Worm (Caenorhabditis elegans) whole organism, mixed stage, embryonic: ENCODE results near the gene F54C9.3.

Experiments
- M03D4.4 ChIP-seq: sonication (generic microtip); optimal IDR thresholded peaks from 2 replicates; lab custom pipeline; 2017; ENCODE audit warnings: mild to moderate bottlenecking, missing genetic modification characterization, missing compliant biosample characterization
- bed-3 ChIP-seq: fragments of 200-800 bp; sonication (Bioruptor generic); optimal IDR thresholded peaks from 3 replicates; lab custom pipeline; 2018; ENCODE audit warnings: mild to moderate bottlenecking, missing genetic modification characterization, moderate library complexity, missing compliant biosample characterization
- ceh-39 ChIP-seq: fragments of 150-350 bp; optimal IDR thresholded peaks from 2 replicates; lab custom pipeline; 2014; ENCODE audit warnings: missing biosample characterization, missing genetic modification characterization
- ceh-43 ChIP-seq: fragments of 200-800 bp; sonication (Bioruptor generic); optimal IDR thresholded peaks from 2 replicates; lab custom pipeline; 2018; ENCODE audit warnings: mild to moderate bottlenecking, missing genetic modification characterization, moderate library complexity, missing compliant biosample characterization
- ceh-83 ChIP-seq: fragments of 200-800 bp; sonication (Bioruptor generic); optimal IDR thresholded peaks from 2 replicates; lab custom pipeline; 2018; ENCODE audit warnings: mild to moderate bottlenecking, missing genetic modification characterization, missing compliant biosample characterization
- ces-1 ChIP-seq: fragments of 150-350 bp; optimal IDR thresholded peaks from 2 replicates; lab custom pipeline; 2014; ENCODE audit warnings: missing biosample characterization, missing genetic modification reagents, missing genetic modification characterization
- cnd-1 ChIP-seq: fragments of 200-800 bp; sonication (Bioruptor generic); optimal IDR thresholded peaks from 2 replicates; lab custom pipeline; 2018; ENCODE audit warnings: mild to moderate bottlenecking, missing genetic modification characterization, missing compliant biosample characterization
- elt-3 ChIP-seq: fragments of 150-350 bp; optimal IDR thresholded peaks from 2 replicates; lab custom pipeline; 2014; ENCODE audit warnings: missing biosample characterization, missing genetic modification characterization
- flh-1 ChIP-seq: fragments of 200-800 bp; sonication (Bioruptor generic); optimal IDR thresholded peaks from 2 replicates; lab custom pipeline; 2018; ENCODE audit warnings: mild to moderate bottlenecking, missing genetic modification characterization, moderate library complexity, missing compliant biosample characterization
- hlh-1 ChIP-seq: fragments of 150-350 bp; optimal IDR thresholded peaks from 2 replicates; lab custom pipeline; 2014; ENCODE audit warnings: missing biosample characterization, missing genetic modification reagents, missing genetic modification characterization
- lin-13 ChIP-seq: fragments of 150-350 bp; optimal IDR thresholded peaks from 2 replicates; lab custom pipeline; 2014; ENCODE audit warnings: missing biosample characterization, missing genetic modification characterization
- lsy-2 ChIP-seq: fragments of 150-350 bp; optimal IDR thresholded peaks from 2 replicates; lab custom pipeline; 2014; ENCODE audit warnings: missing biosample characterization, missing genetic modification characterization
- mep-1 ChIP-seq: fragments of 150-350 bp; optimal IDR thresholded peaks from 2 replicates; lab custom pipeline; 2017; ENCODE audit warnings: missing biosample characterization, missing genetic modification reagents, missing genetic modification characterization, inconsistent platforms
- mls-2 ChIP-seq: sonication (generic microtip); optimal IDR thresholded peaks from 2 replicates; lab custom pipeline; 2016; ENCODE audit warnings: mild to moderate bottlenecking, missing genetic modification characterization, moderate library complexity, missing compliant biosample characterization
- nhr-2 ChIP-seq: fragments of 150-350 bp; optimal IDR thresholded peaks from 2 replicates; lab custom pipeline; 2014; ENCODE audit warnings: missing biosample characterization, missing genetic modification characterization
- nhr-237 ChIP-seq: fragments of 150-350 bp; optimal IDR thresholded peaks from 2 replicates; lab custom pipeline; 2014; ENCODE audit warnings: missing biosample characterization, missing genetic modification characterization
- nhr-28 ChIP-seq: fragments of 150-350 bp; optimal IDR thresholded peaks from 2 replicates; lab custom pipeline; 2014; ENCODE audit warnings: missing biosample characterization, missing genetic modification characterization
- nhr-76 ChIP-seq: sonication (generic microtip); optimal IDR thresholded peaks from 2 replicates; lab custom pipeline; 2017; ENCODE audit warnings: missing biosample characterization, missing genetic modification characterization
- pha-4 ChIP-seq: fragments of 150-350 bp; optimal IDR thresholded peaks from 2 replicates; lab custom pipeline; 2018; ENCODE audit warnings: missing biosample characterization, missing genetic modification reagents, missing genetic modification characterization
- sem-2 ChIP-seq: fragments of 200-800 bp; sonication (Bioruptor generic); optimal IDR thresholded peaks from 2 replicates; lab custom pipeline; 2018; ENCODE audit warnings: mild to moderate bottlenecking, missing genetic modification characterization, missing compliant biosample characterization
- snpc-4 ChIP-seq: fragments of 150-350 bp; optimal IDR thresholded peaks from 2 replicates; lab custom pipeline; 2014; ENCODE audit warnings: missing biosample characterization, missing genetic modification characterization
- sptf-1 ChIP-seq: sonication (generic microtip); optimal IDR thresholded peaks from 2 replicates; lab custom pipeline; 2017; ENCODE audit warnings: mild to moderate bottlenecking, missing genetic modification characterization, moderate library complexity, missing compliant biosample characterization
- tbx-8 ChIP-seq: fragments of 200-800 bp; sonication (Bioruptor generic); optimal IDR thresholded peaks from 2 replicates; lab custom pipeline; 2018; ENCODE audit warnings: mild to moderate bottlenecking, missing genetic modification characterization, moderate library complexity, missing compliant biosample characterization
- unc-120 ChIP-seq: sonication (generic microtip); optimal IDR thresholded peaks from 2 replicates; lab custom pipeline; 2017; ENCODE audit warnings: missing genetic modification characterization, missing compliant biosample characterization; ENCODE audit not compliant: poor library complexity, severe bottlenecking
- unc-39 ChIP-seq: fragments of 150-350 bp; optimal IDR thresholded peaks from 2 replicates; lab custom pipeline; 2014; ENCODE audit warnings: missing biosample characterization, missing genetic modification characterization
- zip-8 ChIP-seq: fragments of 150-350 bp; optimal IDR thresholded peaks from 2 replicates; lab custom pipeline; 2014; ENCODE audit warnings: missing biosample characterization, missing genetic modification characterization
- ztf-11 ChIP-seq: fragments of 150-350 bp; optimal IDR thresholded peaks from 2 replicates; lab custom pipeline; 2014; ENCODE audit warnings: missing biosample characterization, missing genetic modification characterization

Gene F54C9.3

DNA sequence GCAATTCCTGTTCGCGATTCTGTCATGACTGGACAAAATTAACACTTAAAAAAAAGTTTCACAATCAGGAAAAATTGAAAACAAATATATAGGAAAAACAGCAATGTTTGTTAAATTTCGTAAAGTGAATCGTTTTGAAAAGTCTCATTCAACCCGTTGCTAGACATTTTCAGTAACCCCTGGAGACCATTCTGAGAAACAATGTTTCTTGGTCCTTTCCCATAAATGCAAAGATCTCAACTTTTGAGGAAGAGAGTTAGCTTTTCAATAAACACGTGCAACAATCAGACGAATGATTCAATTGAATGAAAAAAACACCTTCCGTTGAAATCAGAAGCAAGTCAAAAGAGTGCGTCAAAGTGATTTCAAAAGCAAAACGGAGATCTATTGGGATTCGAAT is 43.4 kb upstream of the F54C9.3 start, which contains the start of gene F28C6.9:
Gene F28C6.9, minus strand, starts transcription at position 101 of the 400 bp plus-strand sequence.
- TF ChIP-seq unc-120 (tag; lab: Kevin White, UChicago) (no peak), nhr-237 (tag; lab: Kevin White, UChicago) (no peak), tbx-8 (no peak), sptf-1 (no peak), flh-1 (GFP tag; lab: Kevin White, UChicago) (no peak), lin-13 (no peak), elt-3 (no peak), nhr-2 (tag; lab: Kevin White, UChicago) (no peak), bed-3 (GFP tag; lab: Kevin White, UChicago) (no peak)

ce11 chrII:8607662-8608061 is 41.0 kb upstream of the F54C9.3 start, which contains the start of gene F28C6.10:
Gene F28C6.10, plus strand, starts transcription at chrII:8607962.
- TF ChIP-seq pha-4 (no peak), bed-3 (GFP tag; lab: Kevin White, UChicago) (no peak)

DNA sequence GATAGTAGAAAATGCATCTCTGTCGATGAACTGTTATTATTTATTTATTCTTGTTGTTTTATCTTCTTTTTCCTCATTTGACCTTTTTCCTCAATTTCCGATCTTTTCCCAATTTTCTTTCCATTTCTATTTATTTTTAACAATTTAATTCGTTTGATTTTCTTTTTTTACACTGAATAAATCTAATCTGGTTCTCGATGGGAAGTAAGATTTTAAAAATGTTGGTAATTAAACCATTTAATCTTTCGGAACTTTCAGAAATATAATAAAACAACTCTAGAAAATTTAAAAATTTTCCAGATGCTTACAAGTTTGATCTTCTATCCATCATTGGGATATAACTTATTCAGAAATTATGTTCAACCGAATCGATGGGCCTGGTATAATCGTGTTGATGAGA is 39.9 kb upstream of the F54C9.3 start, which contains the start of gene F28C6.8:
Gene F28C6.8, plus strand, starts transcription at position 301 of the 400 bp plus-strand sequence.
- no peak for TF ChIP-seq zip-8 (tag; lab: Kevin White, UChicago)
- no peak for TF ChIP-seq snpc-4 (tag; lab: Kevin White, UChicago)
- TF ChIP-seq elt-3: no peak
- no peak for TF ChIP-seq ceh-43 (GFP tag; lab: Kevin White, UChicago)
- TF ChIP-seq, all 35 proteins: peak for 0

DNA sequence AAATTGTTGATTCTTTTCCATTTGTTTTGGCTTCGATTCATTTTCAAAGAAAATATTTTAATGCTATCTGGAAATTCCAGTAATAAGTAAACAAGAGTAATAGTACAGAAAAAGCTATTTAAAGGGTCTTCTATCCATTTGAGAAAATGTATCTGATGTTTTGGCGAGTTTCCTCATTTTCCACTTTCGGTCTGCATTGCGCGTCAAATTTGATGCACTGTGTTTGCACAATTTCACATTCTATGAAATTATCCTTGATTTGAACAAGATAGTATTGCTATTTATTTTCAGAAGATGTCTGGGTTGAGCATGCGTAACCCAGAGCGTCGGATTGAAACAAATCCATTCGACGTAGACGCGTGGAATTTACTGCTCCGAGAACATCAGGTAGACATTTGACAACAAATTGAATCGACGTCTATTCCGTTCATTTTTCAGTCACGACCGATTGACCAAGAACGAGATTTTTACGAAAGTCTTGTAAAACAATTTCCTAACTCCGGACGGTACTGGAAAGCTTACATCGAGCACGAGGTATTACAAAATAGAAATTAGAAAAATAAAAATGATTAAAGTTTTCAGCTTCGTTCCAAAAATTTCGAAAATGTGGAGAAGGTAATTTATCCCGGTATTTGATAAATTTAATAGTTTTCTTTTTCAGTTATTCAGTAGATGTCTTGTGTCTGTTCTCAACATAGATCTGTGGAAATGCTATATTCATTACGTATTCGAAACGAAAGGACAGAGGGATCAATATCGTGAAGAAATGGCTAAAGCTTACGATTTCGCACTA is 37.1 kb upstream of the F54C9.3 start, which contains the start of gene suf-1:
Gene suf-1, plus strand, starts transcription at position 280 of the 793 bp plus-strand sequence.
- TF ChIP-seq nhr-76 (tag; lab: Kevin White, UChicago) (no peak), lsy-2 (tag; lab: Kevin White, UChicago) (peak; percentile 33), ceh-83 (GFP tag; lab: Kevin White, UChicago) (no peak), ces-1 (GFP tag; lab: Kevin White, UChicago) (peak; percentile 62)
- TF ChIP-seq, all 35 proteins: peak for 2

- TF ChIP-seq ceh-43 (GFP tag; lab: Kevin White, UChicago): no peak
- no peak for TF ChIP-seq sptf-1
- peak; percentile 49 for TF ChIP-seq ces-1 (GFP tag; lab: Kevin White, UChicago)
- TF ChIP-seq unc-120 (tag; lab: Kevin White, UChicago): no peak
- TF ChIP-seq ztf-11 (tag; lab: Kevin White, UChicago): no peak
- no peak for TF ChIP-seq nhr-28 (tag; lab: Kevin White, UChicago)
- no peak for TF ChIP-seq flh-1 (GFP tag; lab: Kevin White, UChicago)
- TF ChIP-seq hlh-1: peak; percentile 1
- TF ChIP-seq nhr-237 (tag; lab: Kevin White, UChicago): peak; percentile 54
- no peak for TF ChIP-seq cnd-1 (tag; lab: Kevin White, UChicago)
- TF ChIP-seq lsy-2 (tag; lab: Kevin White, UChicago): peak; percentile 78
- peak; percentile 32 for TF ChIP-seq pha-4
- TF ChIP-seq ceh-39: peak; percentile 7
- peak; percentile 74 for TF ChIP-seq mep-1 (tag; lab: Kevin White, UChicago)
Measured at ce11 chrII:8602337-8602944, 35.8 kb upstream of the F54C9.3 start, which contains the start of the genes cpf-1 and rpl-26. Gene cpf-1, minus strand, starts transcription at chrII:8602440. Gene rpl-26, plus strand, starts transcription at chrII:8602785.

DNA sequence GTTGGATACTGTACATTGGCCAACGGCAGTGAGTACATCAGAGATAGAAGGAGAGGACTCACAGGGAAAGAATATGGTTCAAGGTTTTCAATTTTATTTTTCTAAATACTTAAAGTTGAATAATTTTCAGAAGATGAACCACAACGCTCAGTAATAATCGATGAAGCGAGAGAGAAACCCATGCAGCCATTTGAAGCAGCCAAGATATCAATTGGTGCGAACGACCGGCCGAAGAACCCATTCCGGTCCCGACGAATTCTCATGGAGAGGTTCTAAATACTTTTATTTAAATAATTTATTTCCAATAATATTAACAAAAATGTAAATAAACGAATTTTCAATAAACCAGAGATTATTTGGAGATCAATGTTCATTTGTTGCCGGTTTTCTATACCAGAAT is 33.5 kb upstream of the F54C9.3 start, which contains the start of gene pigg-1:
Gene pigg-1, minus strand, starts transcription at position 101 of the 400 bp plus-strand sequence.
- no peak for TF ChIP-seq lsy-2 (tag; lab: Kevin White, UChicago)
- no peak for TF ChIP-seq sptf-1
- no peak for TF ChIP-seq elt-3

DNA sequence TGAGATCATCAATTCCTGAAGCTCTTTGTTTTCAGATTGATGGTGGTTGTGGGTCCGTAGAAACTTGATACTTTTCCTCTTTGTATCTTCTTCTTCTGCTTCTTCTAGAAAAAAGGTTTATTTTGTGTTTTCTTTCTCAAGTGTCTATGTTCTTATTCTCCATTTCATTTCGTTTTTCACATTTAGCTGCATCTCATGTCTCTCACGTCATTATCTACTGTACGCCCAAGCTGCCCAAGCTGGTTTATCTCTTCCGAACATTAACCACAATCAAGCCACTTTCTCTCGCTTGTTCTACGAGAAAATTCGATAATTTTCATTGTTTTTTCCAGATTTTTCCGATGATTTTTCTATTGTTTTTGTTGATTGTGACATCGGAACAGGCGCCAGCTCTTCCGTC is 32.6 kb upstream of the F54C9.3 start, which contains the start of gene F28C6.5:
Gene F28C6.5, plus strand, starts transcription at position 301 of the 400 bp plus-strand sequence.
- TF ChIP-seq sptf-1: no peak
- TF ChIP-seq sem-2 (GFP tag; lab: Kevin White, UChicago): no peak
- no peak for TF ChIP-seq mls-2
- TF ChIP-seq ztf-11 (tag; lab: Kevin White, UChicago): no peak
- TF ChIP-seq unc-39 (tag; lab: Kevin White, UChicago): no peak
- TF ChIP-seq tbx-8: no peak
- no peak for TF ChIP-seq zip-8 (tag; lab: Kevin White, UChicago)
- no peak for TF ChIP-seq M03D4.4 (tag; lab: Kevin White, UChicago)
